Fruit fly (Drosophila melanogaster) whole organism, prepupa: Measurements from ENCODE around the gene Ccp84Af.

ENCODE experiments used
- CG10631 ChIP-seq: fragments of 200-800 bp; sonication (Bioruptor generic); optimal IDR thresholded peaks from 2 replicates; lab custom pipeline; 2016; ENCODE audit warnings: missing biosample characterization, missing genetic modification characterization
- CG10669 ChIP-seq: fragments of 200-800 bp; sonication (Bioruptor generic); optimal IDR thresholded peaks from 3 replicates; lab custom pipeline; 2018; ENCODE audit warnings: missing biosample characterization, mild to moderate bottlenecking, missing genetic modification characterization, moderate library complexity
- CG11902 ChIP-seq: fragments of 200-800 bp; sonication (Bioruptor generic); optimal IDR thresholded peaks from 3 replicates; lab custom pipeline; 2016; ENCODE audit warnings: missing biosample characterization, missing genetic modification characterization
- CG15336 ChIP-seq: fragments of 200-800 bp; sonication (Bioruptor generic); IDR thresholded peaks from 2 replicates; pipeline ENCODE4 v1.3.6; 2022; ENCODE audit warnings: missing biosample characterization, missing genetic modification characterization
- CG1621 ChIP-seq: fragments of 200-800 bp; sonication (Bioruptor generic); optimal IDR thresholded peaks from 3 replicates; lab custom pipeline; 2018; ENCODE audit warnings: missing biosample characterization, mild to moderate bottlenecking, missing genetic modification characterization
- CG16779 ChIP-seq: fragments of 200-800 bp; sonication (Bioruptor generic); optimal IDR thresholded peaks from 3 replicates; lab custom pipeline; 2017; ENCODE audit warnings: missing biosample characterization, mild to moderate bottlenecking, missing genetic modification characterization
- CG3032 ChIP-seq: fragments of 200-800 bp; optimal IDR thresholded peaks from 2 replicates; lab custom pipeline; 2019; ENCODE audit warnings: missing biosample characterization, mild to moderate bottlenecking, missing genetic modification characterization, moderate library complexity
- CG32006 ChIP-seq: fragments of 200-800 bp; sonication (Bioruptor generic); optimal IDR thresholded peaks from 3 replicates; lab custom pipeline; 2017; ENCODE audit warnings: missing biosample characterization, mild to moderate bottlenecking, missing genetic modification characterization
- CG34406 ChIP-seq: fragments of 200-800 bp; sonication (Bioruptor generic); optimal IDR thresholded peaks from 3 replicates; lab custom pipeline; 2016; ENCODE audit warnings: missing biosample characterization, missing genetic modification characterization
- CG6163 ChIP-seq: fragments of 200-800 bp; sonication (Bioruptor generic); IDR thresholded peaks from 3 replicates; pipeline ENCODE4 v1.3.6; 2022; ENCODE audit warnings: missing biosample characterization, missing genetic modification characterization
- CG6276 ChIP-seq: fragments of 200-800 bp; sonication (Bioruptor generic); optimal IDR thresholded peaks from 2 replicates; lab custom pipeline; 2017; ENCODE audit warnings: missing biosample characterization, mild to moderate bottlenecking, missing genetic modification characterization
- CG6792 ChIP-seq: fragments of 200-800 bp; sonication (Bioruptor generic); optimal IDR thresholded peaks from 3 replicates; lab custom pipeline; 2016; ENCODE audit warnings: missing biosample characterization, missing genetic modification characterization
- CG8119 ChIP-seq: fragments of 200-800 bp; sonication (Bioruptor generic); IDR thresholded peaks from 3 replicates; pipeline ENCODE4 v1.3.6; 2022; ENCODE audit warnings: missing biosample characterization, missing genetic modification characterization
- CG8319 ChIP-seq: fragments of 200-800 bp; sonication (Bioruptor generic); optimal IDR thresholded peaks from 3 replicates; lab custom pipeline; 2016; ENCODE audit warnings: missing biosample characterization, missing genetic modification characterization
- CG8632 ChIP-seq: fragments of 200-800 bp; sonication (Bioruptor generic); optimal IDR thresholded peaks from 3 replicates; lab custom pipeline; 2016; ENCODE audit warnings: missing biosample characterization, missing genetic modification characterization
- CG9139 ChIP-seq: fragments of 200-800 bp; sonication (Bioruptor generic); optimal IDR thresholded peaks from 3 replicates; lab custom pipeline; 2017; ENCODE audit warnings: missing biosample characterization, mild to moderate bottlenecking, missing genetic modification characterization
- Eip78C ChIP-seq: fragments of 200-800 bp; sonication (Bioruptor generic); peaks from one replicate; lab custom pipeline; 2016; ENCODE audit warnings: missing biosample characterization, missing genetic modification characterization
- Ets96B ChIP-seq: fragments of 200-800 bp; optimal IDR thresholded peaks from 2 replicates; lab custom pipeline; 2019; ENCODE audit warnings: missing biosample characterization, mild to moderate bottlenecking, missing genetic modification characterization, moderate library complexity
- Hr38 ChIP-seq: sonication (Bioruptor generic); optimal IDR thresholded peaks from 2 replicates; lab custom pipeline; 2016; ENCODE audit warnings: missing biosample characterization, missing genetic modification characterization
- Hr4 ChIP-seq: fragments of 200-800 bp; sonication (Bioruptor generic); optimal IDR thresholded peaks from 3 replicates; lab custom pipeline; 2016; ENCODE audit warnings: missing biosample characterization, missing genetic modification characterization
- Met ChIP-seq: fragments of 200-800 bp; sonication (Bioruptor generic); optimal IDR thresholded peaks from 3 replicates; lab custom pipeline; 2016; ENCODE audit warnings: missing biosample characterization, missing genetic modification characterization
- OdsH ChIP-seq: fragments of 200-800 bp; sonication (Bioruptor generic); optimal IDR thresholded peaks from 3 replicates; lab custom pipeline; 2016; ENCODE audit warnings: missing biosample characterization, missing genetic modification characterization
- Smox ChIP-seq: fragments of 200-800 bp; sonication (Bioruptor generic); optimal IDR thresholded peaks from 3 replicates; lab custom pipeline; 2016; ENCODE audit warnings: missing biosample characterization, missing genetic modification characterization
- Sox102F ChIP-seq: fragments of 200-800 bp; sonication (Bioruptor generic); optimal IDR thresholded peaks from 2 replicates; lab custom pipeline; 2016; ENCODE audit warnings: missing biosample characterization, mild to moderate bottlenecking, missing genetic modification characterization
- Sox15 ChIP-seq: fragments of 200-800 bp; sonication (Bioruptor generic); optimal IDR thresholded peaks from 3 replicates; lab custom pipeline; 2016; ENCODE audit warnings: missing biosample characterization, missing genetic modification characterization
- achi ChIP-seq: fragments of 200-800 bp; sonication (Bioruptor generic); optimal IDR thresholded peaks from 3 replicates; lab custom pipeline; 2016; ENCODE audit warnings: missing biosample characterization, missing genetic modification characterization
- acj6 ChIP-seq: fragments of 200-800 bp; sonication (Bioruptor generic); optimal IDR thresholded peaks from 3 replicates; lab custom pipeline; 2016; ENCODE audit warnings: missing biosample characterization, missing genetic modification characterization
- dac ChIP-seq: fragments of 200-800 bp; sonication (Bioruptor generic); optimal IDR thresholded peaks from 2 replicates; lab custom pipeline; 2017; ENCODE audit warnings: missing biosample characterization, mild to moderate bottlenecking, missing genetic modification characterization
- dsx ChIP-seq: fragments of 200-800 bp; optimal IDR thresholded peaks from 3 replicates; lab custom pipeline; 2019; ENCODE audit warnings: missing biosample characterization, mild to moderate bottlenecking, missing genetic modification characterization, moderate library complexity; ENCODE audit not compliant: poor library complexity, severe bottlenecking
- eg ChIP-seq: fragments of 200-800 bp; sonication (Bioruptor generic); IDR thresholded peaks from 3 replicates; pipeline ENCODE4 v1.3.6; 2022; ENCODE audit warnings: missing biosample characterization, missing genetic modification characterization
- esn ChIP-seq: fragments of 200-800 bp; sonication (Bioruptor generic); optimal IDR thresholded peaks from 2 replicates; lab custom pipeline; 2016; ENCODE audit warnings: missing biosample characterization, mild to moderate bottlenecking, missing genetic modification characterization, moderate library complexity
- fd85E ChIP-seq: fragments of 200-800 bp; sonication (Bioruptor generic); optimal IDR thresholded peaks from 3 replicates; lab custom pipeline; 2016; ENCODE audit warnings: missing biosample characterization, missing genetic modification characterization
- fkh ChIP-seq: fragments of 200-800 bp; sonication (Bioruptor generic); optimal IDR thresholded peaks from 3 replicates; lab custom pipeline; 2017; ENCODE audit warnings: missing biosample characterization, mild to moderate bottlenecking, missing genetic modification characterization, moderate library complexity
- lz ChIP-seq: fragments of 200-800 bp; sonication (Bioruptor generic); optimal IDR thresholded peaks from 3 replicates; lab custom pipeline; 2016; ENCODE audit warnings: missing biosample characterization, missing genetic modification characterization
- pdm3 ChIP-seq: fragments of 200-800 bp; sonication (Bioruptor generic); optimal IDR thresholded peaks from 3 replicates; lab custom pipeline; 2016; ENCODE audit warnings: missing biosample characterization, missing genetic modification characterization
- salr ChIP-seq, 2 experiments: fragments of 200-800 bp; sonication (Bioruptor generic); optimal IDR thresholded peaks; 3 replicates each; lab custom pipeline; 2016 to 2018; ENCODE audit warnings: missing biosample characterization in 2 of 2, missing genetic modification characterization in 2 of 2, mild to moderate bottlenecking in 1 of 2
- spab ChIP-seq: fragments of 200-800 bp; sonication (Bioruptor generic); optimal IDR thresholded peaks from 2 replicates; lab custom pipeline; 2017; ENCODE audit warnings: missing biosample characterization, mild to moderate bottlenecking, missing genetic modification characterization, missing genetic modification reagents
- ss ChIP-seq, 2 experiments: fragments of 200-800 bp; sonication (Bioruptor generic); optimal IDR thresholded peaks; 2 replicates in 1 of 2; 3 replicates in 1 of 2; lab custom pipeline; 2017 to 2018; ENCODE audit warnings: mild to moderate bottlenecking in 2 of 2, missing biosample characterization in 2 of 2, missing genetic modification characterization in 2 of 2, moderate library complexity in 1 of 2
- svp ChIP-seq: fragments of 200-800 bp; sonication (Bioruptor generic); peaks from one replicate; lab custom pipeline; 2016; ENCODE audit warnings: missing biosample characterization, missing genetic modification characterization
- topi ChIP-seq: fragments of 200-800 bp; sonication (Bioruptor generic); optimal IDR thresholded peaks from 3 replicates; lab custom pipeline; 2016; ENCODE audit warnings: missing biosample characterization, missing genetic modification characterization

Ccp84Af gene

dm6 chr3R:6657278-6658246 is 32.5 kb downstream of the Ccp84Af start, which contains the start of the genes CG1307 and twr (continued):
- no peak for TF ChIP-seq fd85E (GFP tag; lab: Kevin White, UChicago)
- TF ChIP-seq ss (GFP tag; optimal IDR thresholded peaks at IDR 0.05; lab: Kevin White, UChicago): no peak
- TF ChIP-seq CG34406: no peak

dm6 chr3R:6646740-6647139 is 43.3 kb downstream of the Ccp84Af start, which contains the start of gene Taf1:
Taf1 (plus strand) TSS chr3R:6646889.
- no peak for TF ChIP-seq Hr38 (GFP tag; lab: Kevin White, UChicago)
- no peak for TF ChIP-seq CG3032 (tag; lab: Kevin White, UChicago)
- no peak for TF ChIP-seq eg (GFP tag; lab: Robert Waterston, UW)
- no peak for TF ChIP-seq CG9139
- no peak for TF ChIP-seq Eip78C
- no peak for TF ChIP-seq salr (GFP tag; optimal IDR thresholded peaks at IDR 0.05; lab: Kevin White, UChicago)
- TF ChIP-seq Sox15 (GFP tag; lab: Kevin White, UChicago): no peak
- no peak for TF ChIP-seq CG11902 (GFP tag; lab: Kevin White, UChicago)
- TF ChIP-seq spab (GFP tag; lab: Kevin White, UChicago): no peak
- no peak for TF ChIP-seq CG1621 (tag; lab: Kevin White, UChicago)
- no peak for TF ChIP-seq CG32006
- TF ChIP-seq pdm3 (GFP tag; lab: Kevin White, UChicago): no peak
- no peak for TF ChIP-seq CG10631
- TF ChIP-seq CG6792: no peak
- TF ChIP-seq CG10669 (GFP tag; lab: Kevin White, UChicago): no peak
- TF ChIP-seq CG8319 (GFP tag; lab: Kevin White, UChicago): no peak
- no peak for TF ChIP-seq Met (GFP tag; lab: Kevin White, UChicago)

dm6 chr3R:6644334-6644733 is 45.7 kb downstream of the Ccp84Af start, which contains the start of gene Ass:
Ass (minus strand) TSS chr3R:6644434.
- TF ChIP-seq Ets96B (tag; lab: Kevin White, UChicago): no peak
- TF ChIP-seq CG16779 (tag; lab: Kevin White, UChicago): no peak
- no peak for TF ChIP-seq CG11902 (GFP tag; lab: Kevin White, UChicago)
- TF ChIP-seq Sox15 (GFP tag; lab: Kevin White, UChicago): no peak
- no peak for TF ChIP-seq CG32006
- no peak for TF ChIP-seq dsx (GFP tag; lab: Kevin White, UChicago)
- TF ChIP-seq Eip78C: no peak
- no peak for TF ChIP-seq Smox
- no peak for TF ChIP-seq spab (GFP tag; lab: Kevin White, UChicago)
- no peak for TF ChIP-seq CG3032 (tag; lab: Kevin White, UChicago)
- TF ChIP-seq dac (GFP tag; lab: Kevin White, UChicago): no peak

- TF ChIP-seq OdsH (GFP tag; lab: Kevin White, UChicago) (no peak), topi (GFP tag; lab: Kevin White, UChicago) (no peak), fkh (GFP tag; lab: Kevin White, UChicago) (no peak), CG1621 (tag; lab: Kevin White, UChicago) (no peak), CG8119 (GFP tag; lab: Robert Waterston, UW) (no peak), CG6792 (no peak), CG8632 (GFP tag; lab: Kevin White, UChicago) (no peak), ss (GFP tag; optimal IDR thresholded peaks at IDR 0.05; lab: Kevin White, UChicago) (no peak), CG3032 (tag; lab: Kevin White, UChicago) (no peak), acj6 (GFP tag; lab: Kevin White, UChicago) (no peak), CG15336 (no peak), CG6163 (no peak), achi (GFP tag; lab: Kevin White, UChicago) (no peak), Sox102F (GFP tag; lab: Kevin White, UChicago) (no peak), svp (GFP tag; lab: Kevin White, UChicago) (no peak), CG6276 (no peak), Hr4 (no peak), lz (GFP tag; lab: Kevin White, UChicago) (no peak), esn (no peak)
Observed at dm6 chr3R:6640932-6641331, 49.1 kb downstream of the Ccp84Af start, which contains the start of gene CG31286. CG31286 (plus strand) TSS chr3R:6641232.
